Worm (Caenorhabditis elegans) whole organism, L1 larva: Measurements from ENCODE around the gene H10D18.1.

Experiments used
- tbx-2 ChIP-seq: sonication (generic microtip); optimal IDR thresholded peaks from 2 replicates; lab custom pipeline; 2016; ENCODE audit warnings: missing genetic modification characterization, missing compliant biosample characterization
- unc-86 ChIP-seq: sonication (generic microtip); optimal IDR thresholded peaks from 2 replicates; lab custom pipeline; 2016; ENCODE audit warnings: missing genetic modification characterization, missing compliant biosample characterization

DNA sequence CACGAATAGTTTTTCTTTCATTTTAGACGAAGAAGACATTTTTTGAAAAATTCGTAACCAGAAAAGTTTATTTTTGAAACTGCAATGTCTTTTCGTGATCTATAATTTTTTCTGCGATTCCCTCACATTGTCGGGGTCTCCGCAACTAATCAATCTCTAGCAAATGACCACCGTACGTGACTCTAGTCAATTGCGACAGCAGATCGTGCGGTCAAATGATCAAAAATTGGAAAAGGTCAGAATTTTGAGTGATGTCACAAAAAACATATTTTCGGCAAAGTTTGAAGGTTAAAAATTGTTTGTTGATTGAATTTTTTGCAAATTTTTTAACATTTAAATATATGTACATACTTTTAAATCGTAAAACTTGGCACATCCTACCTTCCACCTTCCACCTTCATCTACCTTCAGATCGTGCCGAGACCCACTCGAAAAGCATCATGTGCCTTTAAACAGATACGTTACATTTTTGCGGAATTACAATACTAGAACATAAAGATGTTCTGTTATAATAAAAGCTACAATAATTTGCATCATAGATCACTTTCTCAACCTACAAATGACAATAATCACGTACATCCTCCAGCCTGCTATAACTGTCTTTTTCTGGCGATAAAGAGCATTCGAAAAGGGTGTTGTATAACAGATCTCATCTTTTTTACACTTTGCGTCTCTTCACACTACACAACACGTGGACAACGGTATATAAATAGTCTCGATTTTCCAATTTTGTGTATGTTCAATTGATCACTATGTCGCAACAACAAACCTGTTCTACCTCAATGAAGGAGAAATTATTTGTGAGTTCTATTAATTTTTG lies 43.4 kb upstream of the H10D18.1 start, which contains the start of the genes R08E5.1 and rips-1:
- TF ChIP-seq unc-86 (tag; lab: Kevin White, UChicago): no peak
- TF ChIP-seq tbx-2 (tag; lab: Kevin White, UChicago): no peak
